Worm (Caenorhabditis elegans): Measurements from ENCODE around the gene C34E11.2.

- TF ChIP-seq blmp-1 (tag; optimal IDR thresholded peaks at IDR 0.05; ENCODE audit: insufficient read depth) (no peak), ama-1 (optimal IDR thresholded peaks at IDR 0.05) (no peak)
These were observed 12.3 kb upstream of the C34E11.2 start for ce11 chrX:11826892-11827291.

Data from whole organism, L2 larva.